Worm (Caenorhabditis elegans) whole organism, L4 larva: Measurements from ENCODE around the gene F54A3.2.

Source experiments
- F10B5.3 ChIP-seq: sonication (generic microtip); optimal IDR thresholded peaks from 2 replicates; lab custom pipeline; 2016; ENCODE audit warnings: mild to moderate bottlenecking, missing genetic modification characterization, missing compliant biosample characterization
- Y75B8A.6 ChIP-seq: fragments of 200-800 bp; sonication (Bioruptor generic); IDR thresholded peaks from 2 replicates; pipeline ENCODE4 v1.3.6; 2022; ENCODE audit warnings: missing genetic modification reagents, missing genetic modification characterization, missing compliant biosample characterization
- ZK337.2 ChIP-seq: fragments of 200-800 bp; sonication (Bioruptor generic); IDR thresholded peaks from 2 replicates; pipeline ENCODE4 v1.3.6; 2022; ENCODE audit warnings: missing genetic modification reagents, missing genetic modification characterization, missing compliant biosample characterization
- aha-1 ChIP-seq: fragments of 150-350 bp; peaks from one replicate; lab custom pipeline; 2014; ENCODE audit warnings: missing biosample characterization, missing genetic modification characterization
- ceh-20 ChIP-seq: fragments of 200-800 bp; sonication (Bioruptor generic); IDR thresholded peaks from 2 replicates; pipeline ENCODE4 v1.3.6; 2022; ENCODE audit warnings: missing genetic modification reagents, missing genetic modification characterization, missing compliant biosample characterization
- ceh-82 ChIP-seq: sonication (generic microtip); optimal IDR thresholded peaks from 2 replicates; lab custom pipeline; 2017; ENCODE audit warnings: missing biosample characterization, missing genetic modification characterization
- ctbp-1 ChIP-seq: fragments of 200-800 bp; sonication (Bioruptor generic); IDR thresholded peaks from 2 replicates; pipeline ENCODE4 v1.3.6; 2022; ENCODE audit warnings: missing genetic modification reagents, missing genetic modification characterization, missing compliant biosample characterization
- daf-12 ChIP-seq: fragments of 150-350 bp; optimal IDR thresholded peaks from 2 replicates; lab custom pipeline; 2014; ENCODE audit warnings: missing biosample characterization, missing genetic modification reagents, missing genetic modification characterization
- daf-19 ChIP-seq: fragments of 200-800 bp; sonication (Bioruptor generic); conservative IDR thresholded peaks from 2 replicates; pipeline ENCODE4 v1.3.6; 2022; ENCODE audit warnings: missing genetic modification characterization, missing compliant biosample characterization
- duxl-1 ChIP-seq: sonication (generic microtip); optimal IDR thresholded peaks from 2 replicates; lab custom pipeline; 2016; ENCODE audit warnings: mild to moderate bottlenecking, missing genetic modification characterization, moderate library complexity, missing compliant biosample characterization; ENCODE audit not compliant: poor library complexity
- hlh-11 ChIP-seq: fragments of 200-800 bp; sonication (Bioruptor generic); optimal IDR thresholded peaks from 2 replicates; lab custom pipeline; 2018; ENCODE audit warnings: mild to moderate bottlenecking, missing genetic modification characterization, missing compliant biosample characterization
- lim-7 ChIP-seq: fragments of 200-800 bp; sonication (Bioruptor generic); IDR thresholded peaks from 2 replicates; pipeline ENCODE4 v1.3.6; 2022; ENCODE audit warnings: missing genetic modification characterization, missing compliant biosample characterization
- lin-13 ChIP-seq: fragments of 150-350 bp; optimal IDR thresholded peaks from 2 replicates; lab custom pipeline; 2014; ENCODE audit warnings: missing biosample characterization, missing genetic modification reagents, missing genetic modification characterization
- lin-29 ChIP-seq: fragments of 200-800 bp; sonication (Bioruptor generic); IDR thresholded peaks from 2 replicates; pipeline ENCODE4 v1.3.6; 2022; ENCODE audit warnings: missing genetic modification reagents, missing genetic modification characterization, missing compliant biosample characterization
- lin-38 ChIP-seq: fragments of 200-800 bp; sonication (Bioruptor generic); IDR thresholded peaks from 2 replicates; pipeline ENCODE4 v1.3.6; 2022; ENCODE audit warnings: missing genetic modification reagents, missing genetic modification characterization, missing compliant biosample characterization
- lin-39 ChIP-seq: fragments of 150-350 bp; optimal IDR thresholded peaks from 2 replicates; lab custom pipeline; 2014; ENCODE audit warnings: missing biosample characterization, missing genetic modification reagents, missing genetic modification characterization
- madf-9 ChIP-seq: fragments of 200-800 bp; sonication (Bioruptor generic); conservative IDR thresholded peaks from 2 replicates; pipeline ENCODE4 v1.3.6; 2022; ENCODE audit warnings: missing genetic modification reagents, missing genetic modification characterization, missing compliant biosample characterization
- mdl-1 ChIP-seq, 2 experiments: fragments of 150-350 bp in 1 of 2; sonication (generic microtip) in 1 of 2; optimal IDR thresholded peaks; 2 replicates each; lab custom pipeline; 2014 to 2017; ENCODE audit warnings: missing biosample characterization in 2 of 2, missing genetic modification characterization in 2 of 2
- nhr-25 ChIP-seq: sonication (generic microtip); optimal IDR thresholded peaks from 2 replicates; lab custom pipeline; 2017; ENCODE audit warnings: missing genetic modification characterization, mild to moderate bottlenecking, missing compliant biosample characterization, antibody characterized with exemption, moderate library complexity, borderline replicate concordance; ENCODE audit not compliant: insufficient read depth
- nhr-28 ChIP-seq: fragments of 150-350 bp; optimal IDR thresholded peaks from 2 replicates; lab custom pipeline; 2014; ENCODE audit warnings: missing biosample characterization, missing genetic modification characterization
- nhr-6 ChIP-seq: fragments of 150-350 bp; optimal IDR thresholded peaks from 2 replicates; lab custom pipeline; 2014; ENCODE audit warnings: missing biosample characterization, missing genetic modification characterization
- pha-4 ChIP-seq, 2 experiments: fragments of 150-350 bp in 1 of 2; fragments of 200-800 bp in 1 of 2; sonication (Bioruptor generic) in 1 of 2; IDR thresholded peaks in 1 of 2; optimal IDR thresholded peaks in 1 of 2; 2 replicates each; pipeline versions ENCODE4 v1.3.6 to Lab custom; 2014 to 2022; ENCODE audit warnings: missing genetic modification characterization in 2 of 2, missing genetic modification reagents in 2 of 2, missing biosample characterization in 1 of 2, missing compliant biosample characterization in 1 of 2
- php-3 ChIP-seq: fragments of 200-800 bp; sonication (Bioruptor generic); IDR thresholded peaks from 2 replicates; pipeline ENCODE4 v1.3.6; 2022; ENCODE audit warnings: missing genetic modification reagents, missing genetic modification characterization, missing compliant biosample characterization
- pqm-1 ChIP-seq: sonication (generic microtip); optimal IDR thresholded peaks from 2 replicates; lab custom pipeline; 2017; ENCODE audit warnings: missing biosample characterization, missing genetic modification characterization
- snpc-4 ChIP-seq: fragments of 150-350 bp; optimal IDR thresholded peaks from 2 replicates; lab custom pipeline; 2014; ENCODE audit warnings: missing biosample characterization, missing genetic modification characterization
- unc-62 ChIP-seq, 3 experiments: fragments of 150-350 bp in 1 of 3; sonication (generic microtip); optimal IDR thresholded peaks in 2 of 3; peaks in 1 of 3; 1 replicate in 1 of 3; 2 replicates in 2 of 3; lab custom pipeline; 2014 to 2017; ENCODE audit warnings: missing biosample characterization in 3 of 3, missing genetic modification characterization in 3 of 3, missing genetic modification reagents in 3 of 3, missing genotype in 1 of 3
- vab-7 ChIP-seq: fragments of 200-800 bp; sonication (Bioruptor generic); IDR thresholded peaks from 2 replicates; pipeline ENCODE4 v1.3.6; 2022; ENCODE audit warnings: missing genetic modification reagents, missing genetic modification characterization, missing compliant biosample characterization
- zfp-2 ChIP-seq: sonication (generic microtip); optimal IDR thresholded peaks from 2 replicates; lab custom pipeline; 2016; ENCODE audit warnings: mild to moderate bottlenecking, missing genetic modification characterization, missing compliant biosample characterization
- zip-2 ChIP-seq: fragments of 150-350 bp; optimal IDR thresholded peaks from 2 replicates; lab custom pipeline; 2014; ENCODE audit warnings: missing biosample characterization, missing genetic modification characterization

The F54A3.2 gene

ce11 chrII:2292027-2292426 lies 48.6 kb downstream of the F54A3.2 start, which contains the start of gene K09F6.7:
K09F6.7 (minus strand) TSS chrII:2292127.
- TF ChIP-seq ceh-82 (tag; lab: Kevin White, UChicago) = no peak
- TF ChIP-seq pqm-1 = no peak
- TF ChIP-seq daf-19 (GFP tag; lab: Robert Waterston, UW) = no peak
- no peak for TF ChIP-seq ctbp-1 (GFP tag; lab: Robert Waterston, UW)
- TF ChIP-seq lin-29 (GFP tag; lab: Robert Waterston, UW) = no peak
- TF ChIP-seq unc-62 (GFP tag; optimal IDR thresholded peaks at IDR 0.05 in 1 of 2; lab: Kevin White, UChicago) = no peak
- TF ChIP-seq unc-62 (tag; optimal IDR thresholded peaks at IDR 0.05; lab: Kevin White, UChicago) = no peak
- no peak for TF ChIP-seq snpc-4 (tag; lab: Kevin White, UChicago)
- TF ChIP-seq zfp-2 (tag; lab: Kevin White, UChicago) = no peak
- TF ChIP-seq Y75B8A.6 (GFP tag; lab: Robert Waterston, UW) = no peak
- TF ChIP-seq pha-4 (GFP tag; IDR thresholded peaks at IDR 0.05; lab: Robert Waterston, UW) = no peak
- TF ChIP-seq pha-4 (tag; optimal IDR thresholded peaks at IDR 0.05; lab: Kevin White, UChicago) = no peak

DNA sequence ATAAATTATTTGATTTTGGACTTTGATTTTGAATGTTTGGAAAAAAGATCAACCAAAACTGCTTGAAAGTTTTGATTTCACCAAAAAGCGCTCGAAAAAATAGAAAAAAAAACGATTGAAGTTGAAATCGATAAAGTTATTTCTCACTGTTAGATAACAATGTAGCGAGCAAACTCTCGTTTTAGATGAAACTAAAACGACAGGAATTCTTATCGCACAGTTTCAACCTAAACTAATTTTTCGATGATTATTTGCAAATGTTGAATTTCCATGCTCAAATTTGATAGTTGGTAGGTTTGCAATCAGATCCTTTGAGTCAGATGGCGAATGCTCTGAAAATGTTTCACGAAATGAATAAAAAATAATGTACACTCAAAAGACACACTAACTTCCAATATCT lies 49.1 kb downstream of the F54A3.2 start:
- TF ChIP-seq pqm-1 (peak; percentile 73), vab-7 (GFP tag; lab: Robert Waterston, UW) (no peak), unc-62 (GFP tag; optimal IDR thresholded peaks at IDR 0.05 in 1 of 2; lab: Kevin White, UChicago) (peak in 1 of 2 experiments; percentile 6), unc-62 (tag; optimal IDR thresholded peaks at IDR 0.05; lab: Kevin White, UChicago) (no peak)
- TF ChIP-seq, all 104 proteins: peak for 2

DNA sequence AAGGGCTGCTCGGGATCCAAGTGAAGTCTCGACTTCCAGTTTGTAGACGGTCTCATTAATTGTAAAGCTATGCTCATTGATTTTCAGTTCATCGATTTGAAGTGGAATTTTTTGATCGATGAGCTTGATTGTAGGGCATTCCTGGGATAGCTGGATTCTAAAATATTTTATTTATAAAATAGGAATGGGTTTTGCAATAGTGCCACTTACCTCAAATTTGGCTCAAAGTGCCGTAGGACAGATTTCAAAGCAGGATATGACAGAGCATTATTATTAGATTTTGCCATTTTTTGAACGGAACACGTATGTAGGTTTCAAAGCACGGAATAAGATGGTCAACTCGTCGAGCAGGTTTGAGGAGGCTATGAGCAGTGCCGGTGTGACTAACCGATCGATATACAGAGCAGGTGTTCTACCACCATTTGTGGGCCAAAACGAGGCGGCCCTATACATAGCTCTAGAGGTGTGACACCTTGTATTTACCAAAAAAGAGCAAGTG lies 52.4 kb downstream of the F54A3.2 start, which contains the start of gene fbxc-25:
Gene fbxc-25, minus strand, starts transcription at position 449 of the 499 bp plus-strand sequence.
- TF ChIP-seq unc-62 (GFP tag; optimal IDR thresholded peaks at IDR 0.05 in 1 of 2; lab: Kevin White, UChicago) = peak in 1 of 2 experiments; percentile 65
- no peak for TF ChIP-seq unc-62 (tag; optimal IDR thresholded peaks at IDR 0.05; lab: Kevin White, UChicago)
- TF ChIP-seq aha-1 (tag; lab: Kevin White, UChicago) = peak; percentile 91
- TF ChIP-seq php-3 = no peak
- TF ChIP-seq daf-12 (tag; lab: Kevin White, UChicago) = no peak
- TF ChIP-seq, all 104 proteins: peak for 2

ce11 chrII:2298742-2299141 lies 55.3 kb downstream of the F54A3.2 start, which contains the start of gene B0281.4:
B0281.4 (minus strand) TSS chrII:2298842.
- no peak for TF ChIP-seq zip-2 (tag; lab: Kevin White, UChicago)
- TF ChIP-seq lim-7 (GFP tag; lab: Robert Waterston, UW) = no peak
- no peak for TF ChIP-seq F10B5.3 (tag; lab: Kevin White, UChicago)
- no peak for TF ChIP-seq lin-39 (tag; lab: Kevin White, UChicago)
- no peak for TF ChIP-seq unc-62 (GFP tag; optimal IDR thresholded peaks at IDR 0.05 in 1 of 2; lab: Kevin White, UChicago)
- TF ChIP-seq unc-62 (tag; optimal IDR thresholded peaks at IDR 0.05; lab: Kevin White, UChicago) = no peak
- no peak for TF ChIP-seq aha-1 (tag; lab: Kevin White, UChicago)
- TF ChIP-seq madf-9 = no peak
- TF ChIP-seq lin-38 (GFP tag; lab: Robert Waterston, UW) = no peak
- TF ChIP-seq nhr-25 (tag; lab: Kevin White, UChicago) = no peak
- no peak for TF ChIP-seq daf-19 (GFP tag; lab: Robert Waterston, UW)
- TF ChIP-seq lin-13 = no peak
- no peak for TF ChIP-seq duxl-1 (tag; lab: Kevin White, UChicago)
- TF ChIP-seq nhr-28 (tag; lab: Kevin White, UChicago) = no peak
- TF ChIP-seq nhr-6 = no peak
- no peak for TF ChIP-seq hlh-11 (tag; lab: Kevin White, UChicago)
- TF ChIP-seq ceh-20 (GFP tag; lab: Robert Waterston, UW) = no peak
- no peak for TF ChIP-seq ZK337.2 (GFP tag; lab: Robert Waterston, UW)
- no peak for TF ChIP-seq mdl-1 (tag; optimal IDR thresholded peaks at IDR 0.05; lab: Kevin White, UChicago)
- TF ChIP-seq, all 104 proteins: peak for 0

DNA sequence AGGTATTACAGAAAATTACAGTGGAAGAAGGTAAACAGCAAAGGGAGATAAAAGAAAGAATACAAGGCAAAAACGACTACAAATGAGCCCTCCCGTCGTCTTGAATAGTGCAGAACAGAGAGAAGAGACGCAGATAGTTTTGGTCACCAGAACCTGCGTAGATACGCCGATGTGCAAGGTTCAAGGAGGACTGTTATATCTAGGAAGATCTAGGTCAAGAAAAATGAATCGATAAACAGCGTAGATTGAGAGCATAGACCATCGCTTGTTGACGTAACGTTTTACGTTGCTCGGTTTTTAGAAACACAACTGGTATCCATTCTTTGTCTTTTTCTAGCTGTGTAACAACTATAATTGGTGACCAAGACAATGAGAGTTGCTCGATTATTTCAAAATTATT lies 57.4 kb downstream of the F54A3.2 start, which contains the start of gene B0281.5:
Gene B0281.5, minus strand, starts transcription at position 101 of the 400 bp plus-strand sequence.
- TF ChIP-seq lin-29 (GFP tag; lab: Robert Waterston, UW) = no peak
- peak; percentile 29 for TF ChIP-seq aha-1 (tag; lab: Kevin White, UChicago)
- TF ChIP-seq snpc-4 (tag; lab: Kevin White, UChicago) = no peak
